Fruit fly (Drosophila melanogaster): ENCODE measurements around the gene CG2278.
A peak's percentile ranks its signal among the peaks of the same experiment; 100 is the strongest.

Gene CG2278

DNA sequence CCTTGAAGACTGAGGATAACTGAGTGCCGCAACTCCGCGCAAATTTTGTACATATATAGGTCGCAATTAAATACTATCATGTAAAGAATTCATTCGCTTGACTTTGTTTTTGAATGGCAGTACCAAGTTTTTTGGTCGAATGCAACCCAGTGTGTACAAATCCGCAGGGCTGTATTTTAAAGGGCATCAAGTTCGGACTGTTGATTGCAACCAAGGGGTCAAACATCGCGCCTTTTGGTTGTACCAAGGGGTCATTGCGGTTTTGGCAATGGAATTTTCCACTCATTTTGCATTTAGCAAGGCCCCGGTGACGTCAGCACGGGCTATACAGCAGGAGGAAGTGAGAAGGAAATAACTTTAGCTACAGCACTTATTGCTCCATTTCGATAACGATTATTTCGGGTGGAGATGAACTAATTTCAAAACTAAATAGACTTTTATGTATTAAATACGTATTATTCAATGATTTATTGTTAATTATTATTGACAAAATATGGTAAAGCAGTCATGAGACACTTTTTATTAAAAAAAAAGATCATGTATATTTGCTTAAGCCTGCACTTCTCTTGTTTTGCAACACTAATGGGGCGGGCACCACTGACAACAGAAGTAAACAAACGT lies 38.3 kb downstream of the CG2278 start, which contains the start of gene CG10958 (continued):
- TF ChIP-seq topi (GFP tag; optimal IDR thresholded peaks at IDR 0.05) = peak; percentile 65
- peak; percentile 60 for TF ChIP-seq CG6792 (GFP tag; optimal IDR thresholded peaks at IDR 0.05)
- peak; percentile 35 for TF ChIP-seq CG31627 (GFP tag; optimal IDR thresholded peaks at IDR 0.05)
- peak; percentile 48 for TF ChIP-seq eg (GFP tag; IDR thresholded peaks at IDR 0.05)
- peak; percentile 72 for TF ChIP-seq esn (GFP tag; optimal IDR thresholded peaks at IDR 0.05)
- peak; percentile 28 for TF ChIP-seq Hr39 (GFP tag; optimal IDR thresholded peaks at IDR 0.05)
- TF ChIP-seq CG16779 (tag; optimal IDR thresholded peaks at IDR 0.05) = no peak
- TF ChIP-seq Sox102F (GFP tag; optimal IDR thresholded peaks at IDR 0.05) = no peak
- TF ChIP-seq pdm3 (GFP tag; optimal IDR thresholded peaks at IDR 0.05) = peak; percentile 75
- TF ChIP-seq dac (GFP tag; optimal IDR thresholded peaks at IDR 0.05) = no peak
- TF ChIP-seq net (GFP tag; optimal IDR thresholded peaks at IDR 0.05) = peak; percentile 36
- TF ChIP-seq Gug (GFP tag; IDR thresholded peaks at IDR 0.05) = 0 out of 2 replicates have a peak, but pooled peaks have one; percentile 12
- peak; percentile 34 for TF ChIP-seq CG8319 (GFP tag; optimal IDR thresholded peaks at IDR 0.05)
- TF ChIP-seq Smox (GFP tag; optimal IDR thresholded peaks at IDR 0.05) = no peak
- TF ChIP-seq CG32006 (GFP tag; optimal IDR thresholded peaks at IDR 0.05) = no peak
- peak; percentile 66 for TF ChIP-seq acj6 (GFP tag; optimal IDR thresholded peaks at IDR 0.05)
- TF ChIP-seq CG34406 (GFP tag; optimal IDR thresholded peaks at IDR 0.05) = peak; percentile 60
- peak; percentile 90 for TF ChIP-seq fkh (GFP tag; optimal IDR thresholded peaks at IDR 0.05)
- TF ChIP-seq CG6808 (GFP tag; optimal IDR thresholded peaks at IDR 0.05) = no peak
- peak; percentile 68 for TF ChIP-seq OdsH (GFP tag; optimal IDR thresholded peaks at IDR 0.05)
- peak; percentile 25 for TF ChIP-seq fd85E (GFP tag; optimal IDR thresholded peaks at IDR 0.05)
- no peak for TF ChIP-seq Hr38 (GFP tag; optimal IDR thresholded peaks at IDR 0.05)
- peak; percentile 34 for TF ChIP-seq CG11902 (GFP tag; optimal IDR thresholded peaks at IDR 0.05)
- TF ChIP-seq Eip93F (GFP tag; optimal IDR thresholded peaks at IDR 0.05) = peak; percentile 57
- peak; percentile 52; the same call in 1 of the 2 replicates for TF ChIP-seq CG15336 (GFP tag; IDR thresholded peaks at IDR 0.05)
- TF ChIP-seq fd59A (GFP tag; optimal IDR thresholded peaks at IDR 0.05) = no peak
- TF ChIP-seq vri (GFP tag; optimal IDR thresholded peaks at IDR 0.05) = no peak
- TF ChIP-seq CG8119 (GFP tag; IDR thresholded peaks at IDR 0.05) = no peak; the same call in 2 of the 3 replicates
- TF ChIP-seq Ets96B (tag; optimal IDR thresholded peaks at IDR 0.05) = peak; percentile 42
- TF ChIP-seq CG7368 (GFP tag; optimal IDR thresholded peaks at IDR 0.05) = no peak
- TF ChIP-seq Ets21C (GFP tag; optimal IDR thresholded peaks at IDR 0.05) = peak; percentile 14
- peak; percentile 43 for TF ChIP-seq cyc (GFP tag; optimal IDR thresholded peaks at IDR 0.05)
- no peak for TF ChIP-seq CG4318 (GFP tag; optimal IDR thresholded peaks at IDR 0.05)
- TF ChIP-seq Lpt (GFP tag; optimal IDR thresholded peaks at IDR 0.05) = peak; percentile 6
- peak; percentile 61 for TF ChIP-seq lz (GFP tag; optimal IDR thresholded peaks at IDR 0.05)
- TF ChIP-seq dsx (GFP tag; optimal IDR thresholded peaks at IDR 0.05; ENCODE audit: poor library complexity, severe bottlenecking) = no peak
- no peak for TF ChIP-seq spab (GFP tag; optimal IDR thresholded peaks at IDR 0.05)

- peak; percentile 38 for TF ChIP-seq Eip78C (GFP tag)
- TF ChIP-seq net (GFP tag; optimal IDR thresholded peaks at IDR 0.05) = no peak
- no peak for TF ChIP-seq CG6163 (GFP tag; IDR thresholded peaks at IDR 0.05)
- TF ChIP-seq topi (GFP tag; optimal IDR thresholded peaks at IDR 0.05) = no peak
- peak; percentile 13 for TF ChIP-seq esn (GFP tag; optimal IDR thresholded peaks at IDR 0.05)
- TF ChIP-seq fd59A (GFP tag; optimal IDR thresholded peaks at IDR 0.05) = no peak
- no peak for TF ChIP-seq CG31627 (GFP tag; optimal IDR thresholded peaks at IDR 0.05)
- TF ChIP-seq fd85E (GFP tag; optimal IDR thresholded peaks at IDR 0.05) = no peak
- no peak for TF ChIP-seq CG34406 (GFP tag; optimal IDR thresholded peaks at IDR 0.05)
- TF ChIP-seq Sox102F (GFP tag; optimal IDR thresholded peaks at IDR 0.05) = no peak
- no peak for TF ChIP-seq Lpt (GFP tag; optimal IDR thresholded peaks at IDR 0.05)
These were observed 40.7 kb downstream of the CG2278 start, which contains the start of gene CG2116 for dm6 chrX:8129204-8129997. Gene CG2116, plus strand, starts transcription at chrX:8129812.
